Worm (Caenorhabditis elegans): Measurements from ENCODE around the gene C06C6.8.

The C06C6.8 gene

ce11 chrV:16024300-16024699 lies 27.4 kb downstream of the C06C6.8 start, which contains the start of gene T10C6.6:
Gene T10C6.6, plus strand, starts transcription at chrV:16024326.
- TF ChIP-seq elt-2 (tag; optimal IDR thresholded peaks at IDR 0.05) (peak; percentile 44), ceh-48 (tag; optimal IDR thresholded peaks at IDR 0.05) (no peak)

ce11 chrV:16024917-16025316 lies 28.0 kb downstream of the C06C6.8 start:
- TF ChIP-seq pag-3 (tag; optimal IDR thresholded peaks at IDR 0.05; ENCODE audit: borderline replicate concordance) = no peak
- TF ChIP-seq ama-1 (optimal IDR thresholded peaks at IDR 0.05) = no peak
- TF ChIP-seq nhr-11 (tag; optimal IDR thresholded peaks at IDR 0.05) = no peak
- TF ChIP-seq pqm-1 (tag; optimal IDR thresholded peaks at IDR 0.05) = no peak

ce11 chrV:16029237-16029636 lies 32.3 kb downstream of the C06C6.8 start:
- TF ChIP-seq ahr-1 (tag; optimal IDR thresholded peaks at IDR 0.05) (no peak), C08G9.2 (tag; optimal IDR thresholded peaks at IDR 0.05) (no peak), odd-2 (tag; optimal IDR thresholded peaks at IDR 0.05) (no peak), ceh-31 (tag; optimal IDR thresholded peaks at IDR 0.05) (no peak), ceh-48 (tag; optimal IDR thresholded peaks at IDR 0.05) (no peak), rnt-1 (tag; optimal IDR thresholded peaks at IDR 0.05) (no peak), nhr-11 (tag; optimal IDR thresholded peaks at IDR 0.05) (no peak), unc-86 (tag; optimal IDR thresholded peaks at IDR 0.05) (no peak), pha-2 (tag; optimal IDR thresholded peaks at IDR 0.05) (no peak), mec-3 (tag; optimal IDR thresholded peaks at IDR 0.05; ENCODE audit: borderline replicate concordance) (no peak), ceh-45 (GFP tag; IDR thresholded peaks at IDR 0.05) (no peak), elt-2 (tag; optimal IDR thresholded peaks at IDR 0.05) (no peak)

DNA sequence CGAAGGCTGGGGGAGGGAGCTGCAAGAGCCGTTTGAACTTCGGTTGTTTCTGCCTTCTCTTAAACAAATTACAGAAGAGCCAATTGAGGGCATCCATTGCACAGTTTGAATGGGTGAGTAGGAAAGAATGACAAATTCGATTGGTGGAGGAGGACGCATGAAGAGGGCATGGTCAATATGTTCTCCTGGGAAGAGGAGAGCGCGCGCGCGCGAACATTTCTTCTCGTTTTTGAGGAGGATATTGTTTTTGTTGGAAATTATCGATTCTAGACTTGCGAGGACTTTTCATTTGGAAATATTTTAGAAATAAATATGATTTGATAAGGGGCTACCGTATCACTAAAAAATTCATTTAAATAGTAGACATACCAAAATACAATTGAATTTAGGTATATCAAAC lies 34.6 kb downstream of the C06C6.8 start, which contains the start of gene T10C6.7:
Gene T10C6.7, minus strand, starts transcription at position 143 of the 400 bp plus-strand sequence.
- TF ChIP-seq ets-4 (tag; optimal IDR thresholded peaks at IDR 0.05) = no peak
- TF ChIP-seq hlh-6 (tag; optimal IDR thresholded peaks at IDR 0.05) = no peak
- TF ChIP-seq ceh-2 (tag; optimal IDR thresholded peaks at IDR 0.05) = no peak
- no peak for TF ChIP-seq ttx-3 (tag; optimal IDR thresholded peaks at IDR 0.05)
- TF ChIP-seq pax-1 (tag; optimal IDR thresholded peaks at IDR 0.05) = no peak
- TF ChIP-seq gmeb-2 (tag; optimal IDR thresholded peaks at IDR 0.05) = no peak
- no peak for TF ChIP-seq dmd-4 (tag; optimal IDR thresholded peaks at IDR 0.05; ENCODE audit: borderline replicate concordance)
- no peak for TF ChIP-seq ceh-24 (tag; optimal IDR thresholded peaks at IDR 0.05)
- no peak for TF ChIP-seq ztf-16 (tag; optimal IDR thresholded peaks at IDR 0.05)
- no peak for TF ChIP-seq hlh-8 (tag; optimal IDR thresholded peaks at IDR 0.05)
- TF ChIP-seq elt-2 (tag; optimal IDR thresholded peaks at IDR 0.05) = no peak
- no peak for TF ChIP-seq nfya-1 (tag; optimal IDR thresholded peaks at IDR 0.05)
- TF ChIP-seq fkh-10 (GFP tag; optimal IDR thresholded peaks at IDR 0.05) = no peak
- no peak for TF ChIP-seq unc-55 (GFP tag; optimal IDR thresholded peaks at IDR 0.05)

DNA sequence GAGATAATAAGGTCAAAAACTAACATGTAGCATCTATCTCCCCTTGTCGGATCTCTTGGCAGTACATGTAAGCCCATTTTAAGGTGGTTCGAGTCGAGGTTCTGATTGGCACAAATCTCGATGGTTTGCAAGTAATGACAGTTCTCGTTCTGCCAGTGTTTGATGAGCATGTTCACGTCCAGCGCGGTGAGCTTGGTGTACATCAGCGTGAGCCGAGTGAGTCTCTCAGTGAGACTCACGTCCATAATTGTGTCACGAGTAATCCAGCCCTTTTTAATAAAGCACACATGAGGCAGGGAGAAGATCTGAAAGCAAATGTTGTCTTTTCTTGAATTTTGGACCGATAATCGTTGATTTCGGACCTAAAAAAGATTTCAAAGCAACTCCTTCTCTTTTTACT lies 35.8 kb downstream of the C06C6.8 start, which contains the start of gene T10C6.16:
Gene T10C6.16, minus strand, starts transcription at position 245 of the 400 bp plus-strand sequence.
- TF ChIP-seq ahr-1 (tag; optimal IDR thresholded peaks at IDR 0.05) (no peak), ama-1 (optimal IDR thresholded peaks at IDR 0.05) (no peak), ceh-9 (tag; optimal IDR thresholded peaks at IDR 0.05) (no peak)

ce11 chrV:16033491-16033890 lies 36.6 kb downstream of the C06C6.8 start:
- TF ChIP-seq sox-4 (tag; optimal IDR thresholded peaks at IDR 0.05) (no peak), unc-42 (tag; optimal IDR thresholded peaks at IDR 0.05) (no peak), tbx-2 (tag; optimal IDR thresholded peaks at IDR 0.05) (no peak), syd-9 (tag; optimal IDR thresholded peaks at IDR 0.05) (no peak), dmd-4 (tag; optimal IDR thresholded peaks at IDR 0.05; ENCODE audit: borderline replicate concordance) (no peak), hlh-13 (GFP tag; optimal IDR thresholded peaks at IDR 0.05) (no peak), nhr-11 (tag; optimal IDR thresholded peaks at IDR 0.05) (no peak), ama-1 (optimal IDR thresholded peaks at IDR 0.05) (no peak), mec-3 (tag; optimal IDR thresholded peaks at IDR 0.05; ENCODE audit: borderline replicate concordance) (no peak), unc-55 (GFP tag; optimal IDR thresholded peaks at IDR 0.05) (no peak), rnt-1 (tag; optimal IDR thresholded peaks at IDR 0.05) (no peak), ceh-45 (GFP tag; IDR thresholded peaks at IDR 0.05) (no peak)

All from whole organism, late embryonic.